Fruit fly (Drosophila melanogaster) whole organism, embryonic: Measurements from ENCODE around the gene foxo.
A peak's percentile ranks its signal among the peaks of the same experiment; 100 is the strongest.

Experiments
- Awh ChIP-seq: fragments of 200-800 bp; sonication (Bioruptor generic); IDR thresholded peaks from 2 replicates; pipeline ENCODE4, ENCODE4 v1.3.6; 2022; ENCODE audit warnings: missing biosample characterization, missing genetic modification characterization
- CG10267 ChIP-seq: fragments of 200-800 bp; sonication (Bioruptor generic); optimal IDR thresholded peaks from 2 replicates; lab custom pipeline; 2018; ENCODE audit warnings: missing biosample characterization, mild to moderate bottlenecking, missing genetic modification characterization, moderate library complexity
- CG10543 ChIP-seq: fragments of 200-800 bp; sonication (Bioruptor generic); optimal IDR thresholded peaks from 3 replicates; lab custom pipeline; 2017; ENCODE audit warnings: missing biosample characterization, mild to moderate bottlenecking, missing genetic modification characterization, moderate library complexity
- CG12155 ChIP-seq: fragments of 200-800 bp; sonication (Bioruptor generic); optimal IDR thresholded peaks from 3 replicates; lab custom pipeline; 2016; ENCODE audit warnings: missing biosample characterization, missing genetic modification characterization
- CG1233 ChIP-seq: fragments of 200-800 bp; sonication (Bioruptor generic); optimal IDR thresholded peaks from 4 replicates; lab custom pipeline; 2018; ENCODE audit warnings: missing biosample characterization, mild to moderate bottlenecking, missing genetic modification characterization
- CG13123 ChIP-seq: fragments of 200-800 bp; sonication (Bioruptor generic); optimal IDR thresholded peaks from 2 replicates; lab custom pipeline; 2016; ENCODE audit warnings: missing biosample characterization, missing genetic modification characterization
- CG13287 ChIP-seq: fragments of 200-800 bp; sonication (Bioruptor generic); IDR thresholded peaks from 2 replicates; pipeline ENCODE4 v1.3.6; 2022; ENCODE audit warnings: missing biosample characterization, missing genetic modification characterization; ENCODE audit not compliant: partially characterized antibody
- CG15011 ChIP-seq: fragments of 200-800 bp; sonication (Bioruptor generic); optimal IDR thresholded peaks from 3 replicates; lab custom pipeline; 2018; ENCODE audit warnings: missing biosample characterization, mild to moderate bottlenecking, missing genetic modification characterization
- CG16863 ChIP-seq: fragments of 200-800 bp; sonication (Bioruptor generic); optimal IDR thresholded peaks from 3 replicates; lab custom pipeline; 2016; ENCODE audit warnings: missing biosample characterization, missing genetic modification characterization
- CG2116 ChIP-seq: fragments of 200-800 bp; sonication (Bioruptor generic); optimal IDR thresholded peaks from 3 replicates; lab custom pipeline; 2018; ENCODE audit warnings: missing biosample characterization, mild to moderate bottlenecking, missing genetic modification characterization
- CG30403 ChIP-seq: fragments of 200-800 bp; sonication (Bioruptor generic); optimal IDR thresholded peaks from 3 replicates; lab custom pipeline; 2016; ENCODE audit warnings: missing biosample characterization, missing genetic modification characterization
- CG3163 ChIP-seq: fragments of 200-800 bp; sonication (Bioruptor generic); optimal IDR thresholded peaks from 3 replicates; lab custom pipeline; 2016; ENCODE audit warnings: missing biosample characterization, missing genetic modification characterization
- CG4282 ChIP-seq: fragments of 200-800 bp; sonication (Bioruptor generic); optimal IDR thresholded peaks from 2 replicates; lab custom pipeline; 2016; ENCODE audit warnings: missing biosample characterization, missing genetic modification characterization
- CG5245 ChIP-seq: fragments of 200-800 bp; sonication (Bioruptor generic); optimal IDR thresholded peaks from 3 replicates; lab custom pipeline; 2016; ENCODE audit warnings: missing biosample characterization, missing genetic modification characterization
- CG8290 ChIP-seq, 3 experiments: fragments of 200-800 bp; sonication (Bioruptor generic); optimal IDR thresholded peaks; 2 replicates each; lab custom pipeline; 2016 to 2019; ENCODE audit warnings: missing biosample characterization in 3 of 3, missing genetic modification characterization in 3 of 3, mild to moderate bottlenecking in 2 of 3, moderate library complexity in 1 of 3
- CG8388 ChIP-seq: fragments of 200-800 bp; sonication (Bioruptor generic); optimal IDR thresholded peaks from 2 replicates; lab custom pipeline; 2019; ENCODE audit warnings: missing biosample characterization, mild to moderate bottlenecking, missing genetic modification characterization, moderate library complexity
- CHES-1-like ChIP-seq: fragments of 200-800 bp; sonication (Bioruptor generic); optimal IDR thresholded peaks from 2 replicates; lab custom pipeline; 2016; ENCODE audit warnings: missing biosample characterization, missing genetic modification characterization
- Chrac-16 ChIP-seq: fragments of 200-800 bp; sonication (Bioruptor generic); optimal IDR thresholded peaks from 3 replicates; lab custom pipeline; 2016; ENCODE audit warnings: missing biosample characterization, missing genetic modification characterization
- Dfd ChIP-seq, 2 experiments: fragments of >200 bp; optimal IDR thresholded peaks; 2 replicates each; lab custom pipeline; 2017; ENCODE audit warnings: missing biosample characterization in 2 of 2, missing genetic modification characterization in 2 of 2
- Fer2 ChIP-seq: fragments of 200-800 bp; sonication (Bioruptor generic); optimal IDR thresholded peaks from 2 replicates; lab custom pipeline; 2018; ENCODE audit warnings: missing biosample characterization, mild to moderate bottlenecking, missing genetic modification characterization, moderate library complexity
- HHEX ChIP-seq: fragments of 200-800 bp; sonication (Bioruptor generic); optimal IDR thresholded peaks from 3 replicates; lab custom pipeline; 2017; ENCODE audit warnings: missing biosample characterization, mild to moderate bottlenecking, missing genetic modification characterization, missing genetic modification reagents
- Hsf ChIP-seq: fragments of 200-800 bp; sonication (Bioruptor generic); optimal IDR thresholded peaks from 3 replicates; lab custom pipeline; 2016; ENCODE audit warnings: missing biosample characterization, missing genetic modification characterization
- Oli ChIP-seq: fragments of 200-800 bp; sonication (Bioruptor generic); optimal IDR thresholded peaks from 2 replicates; lab custom pipeline; 2018; ENCODE audit warnings: missing biosample characterization, mild to moderate bottlenecking, missing genetic modification characterization, moderate library complexity
- Rx ChIP-seq: fragments of 200-800 bp; sonication (Bioruptor generic); IDR thresholded peaks from 2 replicates; pipeline ENCODE4 v1.3.6; 2022; ENCODE audit warnings: missing biosample characterization, missing genetic modification characterization
- Ssrp ChIP-seq: fragments of 200-800 bp; sonication (Bioruptor generic); optimal IDR thresholded peaks from 2 replicates; lab custom pipeline; 2018; ENCODE audit warnings: missing biosample characterization, mild to moderate bottlenecking, missing genetic modification characterization, moderate library complexity
- Tbp ChIP-seq: fragments of >200 bp; optimal IDR thresholded peaks from 2 replicates; lab custom pipeline; 2018; ENCODE audit warnings: missing biosample characterization, missing genetic modification characterization
- cato ChIP-seq: fragments of 200-800 bp; sonication (Bioruptor generic); optimal IDR thresholded peaks from 2 replicates; lab custom pipeline; 2016; ENCODE audit warnings: missing biosample characterization, missing genetic modification characterization, borderline replicate concordance
- disco-r ChIP-seq: fragments of 200-800 bp; sonication (Bioruptor generic); optimal IDR thresholded peaks from 2 replicates; lab custom pipeline; 2016; ENCODE audit warnings: missing biosample characterization, missing genetic modification characterization
- dm ChIP-seq: fragments of 200-800 bp; sonication (Bioruptor generic); optimal IDR thresholded peaks from 3 replicates; lab custom pipeline; 2016; ENCODE audit warnings: missing biosample characterization, missing genetic modification characterization
- dysf ChIP-seq: fragments of 200-800 bp; sonication (Bioruptor generic); IDR thresholded peaks from 3 replicates; pipeline ENCODE4 v1.3.6; 2022; ENCODE audit warnings: missing biosample characterization, missing genetic modification characterization
- exex ChIP-seq: fragments of 200-800 bp; sonication (Bioruptor generic); optimal IDR thresholded peaks from 4 replicates; lab custom pipeline; 2018; ENCODE audit warnings: missing biosample characterization, mild to moderate bottlenecking, missing genetic modification characterization, moderate library complexity
- fd96Cb ChIP-seq: fragments of 200-800 bp; sonication (Bioruptor generic); optimal IDR thresholded peaks from 2 replicates; lab custom pipeline; 2018; ENCODE audit warnings: missing biosample characterization, mild to moderate bottlenecking, missing genetic modification characterization, moderate library complexity
- gfzf ChIP-seq: fragments of 200-800 bp; sonication (Bioruptor generic); optimal IDR thresholded peaks from 2 replicates; lab custom pipeline; 2016; ENCODE audit warnings: missing biosample characterization, mild to moderate bottlenecking, missing genetic modification characterization, moderate library complexity
- grau ChIP-seq: fragments of 200-800 bp; optimal IDR thresholded peaks from 3 replicates; lab custom pipeline; 2019; ENCODE audit warnings: missing biosample characterization, mild to moderate bottlenecking, missing genetic modification characterization, moderate library complexity
- hb ChIP-seq: fragments of 200-800 bp; sonication (Bioruptor generic); IDR thresholded peaks from 3 replicates; pipeline ENCODE4 v1.3.6; 2022; ENCODE audit warnings: missing biosample characterization, missing genetic modification characterization; ENCODE audit not compliant: partially characterized antibody
- insv ChIP-seq, 2 experiments: fragments of 200-800 bp; sonication (Bioruptor generic); optimal IDR thresholded peaks; 3 replicates each; lab custom pipeline; 2016 to 2018; ENCODE audit warnings: missing biosample characterization in 2 of 2, missing genetic modification characterization in 2 of 2
- jing ChIP-seq: fragments of 200-800 bp; sonication (Bioruptor generic); optimal IDR thresholded peaks from 2 replicates; lab custom pipeline; 2018; ENCODE audit warnings: missing biosample characterization, mild to moderate bottlenecking, missing genetic modification characterization
- lmd ChIP-seq: fragments of 200-800 bp; sonication (Bioruptor generic); IDR thresholded peaks from 2 replicates; pipeline ENCODE4 v1.3.6; 2022; ENCODE audit warnings: missing biosample characterization, missing genetic modification characterization
- mam ChIP-seq: fragments of 200-800 bp; sonication (Bioruptor generic); optimal IDR thresholded peaks from 3 replicates; lab custom pipeline; 2016; ENCODE audit warnings: missing biosample characterization, missing genetic modification characterization
- ro ChIP-seq: fragments of 200-800 bp; sonication (Bioruptor generic); IDR thresholded peaks from 2 replicates; pipeline ENCODE4 v1.3.6; 2022; ENCODE audit warnings: missing biosample characterization, missing genetic modification characterization
- row ChIP-seq: fragments of 200-800 bp; sonication (Bioruptor generic); IDR thresholded peaks from 3 replicates; pipeline ENCODE4 v1.3.6; 2022; ENCODE audit warnings: missing biosample characterization, missing genetic modification characterization
- run ChIP-seq: fragments of 200-800 bp; sonication (Bioruptor generic); optimal IDR thresholded peaks from 3 replicates; lab custom pipeline; 2018; ENCODE audit warnings: missing biosample characterization, mild to moderate bottlenecking, missing genetic modification characterization
- sc ChIP-seq, 3 experiments: fragments of >200 bp in 2 of 3; fragments of 200-800 bp in 1 of 3; sonication (Bioruptor generic) in 1 of 3; optimal IDR thresholded peaks; 2 replicates in 2 of 3; 3 replicates in 1 of 3; lab custom pipeline; 2017; ENCODE audit warnings: mild to moderate bottlenecking in 1 of 3, missing biosample characterization in 1 of 3, missing genetic modification characterization in 1 of 3, missing genetic modification reagents in 1 of 3
- sqz ChIP-seq: fragments of 200-800 bp; sonication (Bioruptor generic); optimal IDR thresholded peaks from 3 replicates; lab custom pipeline; 2018; ENCODE audit warnings: missing biosample characterization, mild to moderate bottlenecking, missing genetic modification characterization
- unpg ChIP-seq: fragments of 200-800 bp; sonication (Bioruptor generic); optimal IDR thresholded peaks from 3 replicates; lab custom pipeline; 2018; ENCODE audit warnings: missing biosample characterization, mild to moderate bottlenecking, missing genetic modification characterization, moderate library complexity
- z ChIP-seq: fragments of 200-800 bp; sonication (Bioruptor generic); IDR thresholded peaks from 3 replicates; pipeline ENCODE4 v1.3.6; 2022; ENCODE audit warnings: missing biosample characterization, missing genetic modification characterization
- zen ChIP-seq: fragments of 200-800 bp; sonication (Bioruptor generic); optimal IDR thresholded peaks from 3 replicates; lab custom pipeline; 2018; ENCODE audit warnings: missing biosample characterization, mild to moderate bottlenecking, missing genetic modification characterization, moderate library complexity
- zfh2 ChIP-seq: fragments of 200-800 bp; sonication (Bioruptor generic); optimal IDR thresholded peaks from 2 replicates; lab custom pipeline; 2016; ENCODE audit warnings: missing biosample characterization, missing genetic modification characterization

The foxo gene

dm6 chr3R:14088887-14089567 lies 32.3 kb downstream of the foxo start, which contains the start of gene Npc2b (continued):
- TF ChIP-seq Hsf (peak; percentile 67), row (peak; percentile 49), gfzf (GFP tag; lab: Kevin White, UChicago) (no peak), CG8388 (peak; percentile 40), run (tag; lab: Kevin White, UChicago) (peak; percentile 4), Tbp (no peak), CG16863 (GFP tag; lab: Kevin White, UChicago) (no peak), unpg (peak; percentile 58), zen (tag; lab: Kevin White, UChicago) (peak; percentile 11), CG5245 (GFP tag; lab: Kevin White, UChicago) (peak; percentile 54), exex (tag; lab: Kevin White, UChicago) (peak; percentile 20), CG30403 (GFP tag; lab: Kevin White, UChicago) (peak; percentile 75), fd96Cb (peak; percentile 17), Rx (GFP tag; lab: Robert Waterston, UW) (no peak), CG10543 (peak; percentile 17), CG3163 (GFP tag; lab: Kevin White, UChicago) (peak; percentile 23), disco-r (GFP tag; lab: Kevin White, UChicago) (peak; percentile 52), Fer2 (no peak), zfh2 (GFP tag; lab: Kevin White, UChicago) (peak; percentile 34), jing (GFP tag; lab: Kevin White, UChicago) (no peak), insv (GFP tag; optimal IDR thresholded peaks at IDR 0.05; lab: Kevin White, UChicago) (peak in 1 of 2 experiments; percentile 46), grau (peak; percentile 63), CHES-1-like (GFP tag; lab: Kevin White, UChicago) (peak; percentile 38), Ssrp (tag; lab: Kevin White, UChicago) (peak; percentile 27), CG15011 (GFP tag; lab: Kevin White, UChicago) (no peak), CG8290 (GFP tag; optimal IDR thresholded peaks at IDR 0.05; lab: Kevin White, UChicago) (peak; percentile 28), CG8290 (tag; optimal IDR thresholded peaks at IDR 0.05; lab: Kevin White, UChicago) (peak in 1 of 2 experiments; percentile 75), Awh (GFP tag; lab: Robert Waterston, UW) (no peak), CG13123 (GFP tag; lab: Kevin White, UChicago) (no peak), cato (no peak), lmd (GFP tag; lab: Robert Waterston, UW) (peak; percentile 40; the same call in 1 of the 2 replicates), dysf (GFP tag; lab: Robert Waterston, UW) (peak; percentile 56), CG10267 (peak; percentile 39), CG2116 (GFP tag; lab: Kevin White, UChicago) (peak; percentile 20), HHEX (peak; percentile 17), sc (optimal IDR thresholded peaks at IDR 0.05; lab: Kevin White, UChicago) (no peak), sc (GFP tag; optimal IDR thresholded peaks at IDR 0.05; lab: Kevin White, UChicago) (peak; percentile 14), hb (GFP tag; lab: Robert Waterston, UW) (no peak), CG13287 (GFP tag; lab: Robert Waterston, UW) (peak; percentile 39; the same call in 1 of the 2 replicates), Oli (tag; lab: Kevin White, UChicago) (peak; percentile 27), CG1233 (GFP tag; lab: Kevin White, UChicago) (peak; percentile 54), z (no peak), Chrac-16 (peak; percentile 70), ro (GFP tag; lab: Robert Waterston, UW) (no peak), CG4282 (peak; percentile 37), sqz (GFP tag; lab: Kevin White, UChicago) (no peak), mam (GFP tag; lab: Kevin White, UChicago) (peak; percentile 65), Dfd (GFP tag; optimal IDR thresholded peaks at IDR 0.05; lab: Kevin White, UChicago) (no peak), CG12155 (GFP tag; lab: Kevin White, UChicago) (peak; percentile 47), dm (GFP tag; lab: Kevin White, UChicago) (no peak)
